Worm (Caenorhabditis elegans) whole organism, late embryonic: ENCODE measurements around the gene rpoa-12.

Source experiments
- K09A11.1 ChIP-seq: sonication (generic microtip); optimal IDR thresholded peaks from 2 replicates; lab custom pipeline; 2017; ENCODE audit warnings: antibody characterized with exemption, mild to moderate bottlenecking, missing genetic modification characterization, missing compliant biosample characterization; ENCODE audit not compliant: insufficient read depth
- ama-1 ChIP-seq: fragments of 150-350 bp; optimal IDR thresholded peaks from 2 replicates; lab custom pipeline; 2014
- ceh-14 ChIP-seq: sonication (generic microtip); optimal IDR thresholded peaks from 2 replicates; lab custom pipeline; 2016; ENCODE audit warnings: missing genotype, missing genetic modification characterization, missing compliant biosample characterization
- ceh-2 ChIP-seq: sonication (generic microtip); optimal IDR thresholded peaks from 2 replicates; lab custom pipeline; 2016; ENCODE audit warnings: missing genotype, missing genetic modification characterization, missing compliant biosample characterization
- ceh-6 ChIP-seq: fragments of 200-800 bp; sonication (Bioruptor generic); optimal IDR thresholded peaks from 2 replicates; lab custom pipeline; 2018; ENCODE audit warnings: mild to moderate bottlenecking, missing genetic modification characterization, missing compliant biosample characterization
- ets-4 ChIP-seq: sonication (generic microtip); optimal IDR thresholded peaks from 2 replicates; lab custom pipeline; 2016; ENCODE audit warnings: missing genetic modification characterization, missing compliant biosample characterization
- hlh-30 ChIP-seq: sonication (generic microtip); optimal IDR thresholded peaks from 2 replicates; lab custom pipeline; 2017; ENCODE audit warnings: antibody characterized with exemption, missing genetic modification characterization, missing compliant biosample characterization; ENCODE audit not compliant: insufficient read depth
- nfya-1 ChIP-seq: sonication (generic microtip); optimal IDR thresholded peaks from 2 replicates; lab custom pipeline; 2017; ENCODE audit warnings: missing genetic modification characterization, mild to moderate bottlenecking, missing compliant biosample characterization, antibody characterized with exemption, moderate library complexity
- sdc-2 ChIP-seq: sonication (generic microtip); optimal IDR thresholded peaks from 2 replicates; lab custom pipeline; 2016; ENCODE audit warnings: missing genotype, missing genetic modification characterization, missing compliant biosample characterization
- unc-86 ChIP-seq: sonication (generic microtip); optimal IDR thresholded peaks from 2 replicates; lab custom pipeline; 2016; ENCODE audit warnings: missing genetic modification characterization, missing compliant biosample characterization

DNA sequence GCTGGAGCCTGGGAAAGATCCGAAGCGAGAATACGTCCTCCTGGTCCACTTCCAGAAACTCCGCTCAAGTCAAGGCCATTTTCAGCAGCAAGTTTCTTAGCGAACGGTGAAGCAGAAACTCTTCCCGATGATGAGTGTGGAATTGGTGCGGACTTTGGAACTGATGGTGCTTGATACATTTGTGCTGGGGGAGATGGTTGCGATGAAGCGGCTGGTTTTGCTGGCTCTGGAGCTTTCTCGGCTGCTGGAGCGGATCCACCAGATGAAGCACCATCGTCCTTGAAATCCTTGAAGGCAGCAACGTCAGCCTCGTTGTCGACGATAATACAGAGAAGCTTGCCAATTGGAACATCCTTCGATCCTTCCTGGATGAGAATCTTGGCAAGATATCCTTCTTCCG lies 23.3 kb upstream of the rpoa-12 start:
- TF ChIP-seq ama-1 (no peak), K09A11.1 (tag; lab: Kevin White, UChicago) (no peak), ets-4 (tag; lab: Kevin White, UChicago) (no peak), unc-86 (tag; lab: Kevin White, UChicago) (no peak), ceh-6 (no peak), ceh-2 (tag; lab: Kevin White, UChicago) (no peak), nfya-1 (tag; lab: Kevin White, UChicago) (no peak), ceh-14 (no peak), sdc-2 (tag; lab: Kevin White, UChicago) (no peak), hlh-30 (tag; lab: Kevin White, UChicago) (no peak)
